Fruit fly (Drosophila melanogaster): ENCODE data around the gene dysf.

The dysf gene

DNA sequence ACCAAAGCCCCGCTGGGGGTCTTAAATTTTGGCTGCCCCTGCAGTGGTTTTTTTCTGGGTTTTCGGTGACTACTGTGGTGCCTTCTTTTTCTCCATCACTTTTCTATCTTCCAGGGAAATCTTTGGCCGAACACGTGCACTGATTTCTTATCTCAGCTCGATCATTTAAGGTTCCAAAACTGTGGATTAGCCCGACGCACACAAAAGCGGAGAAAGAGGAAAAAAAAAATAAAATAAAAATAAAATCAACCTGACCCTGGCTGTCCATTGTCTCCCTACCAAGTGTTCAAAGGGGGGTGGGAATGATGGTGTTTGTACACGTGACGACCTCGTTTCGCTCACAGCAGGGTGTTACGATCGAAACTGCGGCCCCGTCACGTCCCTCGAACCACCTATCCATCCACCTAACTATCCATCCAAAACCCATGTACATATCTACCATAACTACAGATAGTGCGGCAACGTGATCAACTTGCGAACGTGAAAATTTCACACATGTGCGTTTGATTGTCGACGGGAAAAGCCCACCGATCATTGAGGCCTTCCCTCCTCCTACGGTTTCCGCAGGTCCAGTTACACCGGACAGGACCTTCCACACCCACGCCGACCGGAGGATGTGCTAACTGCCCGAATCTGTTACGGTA, 71.8 kb downstream of the dysf start:
- TF ChIP-seq Sox102F (GFP tag; optimal IDR thresholded peaks at IDR 0.05) (no peak), CG9139 (GFP tag; optimal IDR thresholded peaks at IDR 0.05) (no peak), CG15336 (GFP tag; IDR thresholded peaks at IDR 0.05) (no peak), CG6808 (GFP tag; optimal IDR thresholded peaks at IDR 0.05) (no peak), CG31627 (GFP tag; optimal IDR thresholded peaks at IDR 0.05) (no peak), lz (GFP tag; optimal IDR thresholded peaks at IDR 0.05) (no peak), Smox (GFP tag; optimal IDR thresholded peaks at IDR 0.05) (no peak), CG11762 (GFP tag; optimal IDR thresholded peaks at IDR 0.05; ENCODE audit: insufficient read depth) (no peak), CG8119 (GFP tag; IDR thresholded peaks at IDR 0.05) (no peak), CG4318 (GFP tag; optimal IDR thresholded peaks at IDR 0.05) (no peak), CG34406 (GFP tag; optimal IDR thresholded peaks at IDR 0.05) (no peak), Lpt (GFP tag; optimal IDR thresholded peaks at IDR 0.05) (no peak), CG6854 (GFP tag; optimal IDR thresholded peaks at IDR 0.05) (no peak), Ets21C (GFP tag; optimal IDR thresholded peaks at IDR 0.05) (no peak), CG8319 (GFP tag; optimal IDR thresholded peaks at IDR 0.05) (no peak), Sox15 (GFP tag; optimal IDR thresholded peaks at IDR 0.05) (no peak), CG8632 (GFP tag; optimal IDR thresholded peaks at IDR 0.05) (no peak), CG1621 (tag; optimal IDR thresholded peaks at IDR 0.05) (no peak)
